Fruit fly (Drosophila melanogaster) whole organism, prepupa: ENCODE data around the gene CG18745.

Experiments
- cyc ChIP-seq: fragments of 200-800 bp; sonication (Bioruptor generic); optimal IDR thresholded peaks from 3 replicates; lab custom pipeline; 2016; ENCODE audit warnings: missing biosample characterization, missing genetic modification characterization
- net ChIP-seq: fragments of 200-800 bp; sonication (Bioruptor generic); optimal IDR thresholded peaks from 3 replicates; lab custom pipeline; 2016; ENCODE audit warnings: missing biosample characterization, missing genetic modification characterization
- vri ChIP-seq: fragments of 200-800 bp; sonication (Bioruptor generic); optimal IDR thresholded peaks from 3 replicates; lab custom pipeline; 2016; ENCODE audit warnings: missing biosample characterization, mild to moderate bottlenecking, missing genetic modification characterization

DNA sequence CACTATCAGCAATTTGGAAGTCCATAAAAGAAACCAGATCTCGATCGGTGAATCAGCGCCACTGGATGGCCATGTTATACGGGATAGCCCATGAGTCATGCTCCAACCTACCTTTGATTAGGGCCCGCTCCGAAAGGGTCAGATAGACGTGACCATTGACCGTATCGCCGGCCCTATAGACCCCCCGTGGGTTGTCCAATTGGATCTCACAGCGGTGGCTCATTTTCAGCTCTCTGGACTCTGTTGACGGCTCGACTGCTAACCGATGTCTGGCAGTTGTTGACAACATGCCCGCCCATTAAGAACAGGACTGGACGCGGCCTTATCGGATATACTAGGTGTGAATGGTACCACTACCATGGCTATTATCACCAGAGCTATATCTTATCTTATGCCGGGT is 12.6 kb upstream of the CG18745 start, which contains the start of gene CG18744:
- peak; percentile 16 for TF ChIP-seq vri (GFP tag; lab: Kevin White, UChicago)
- no peak for TF ChIP-seq net (GFP tag; lab: Kevin White, UChicago)
- no peak for TF ChIP-seq cyc
